Worm (Caenorhabditis elegans) whole organism, late embryonic: ENCODE results near the gene abu-4.

Source experiments
- elt-4 ChIP-seq: sonication (generic microtip); optimal IDR thresholded peaks from 2 replicates; lab custom pipeline; 2016; ENCODE audit warnings: missing genetic modification characterization, missing compliant biosample characterization
- ets-4 ChIP-seq: sonication (generic microtip); optimal IDR thresholded peaks from 2 replicates; lab custom pipeline; 2016; ENCODE audit warnings: missing genetic modification characterization, missing compliant biosample characterization
- hlh-30 ChIP-seq: sonication (generic microtip); optimal IDR thresholded peaks from 2 replicates; lab custom pipeline; 2017; ENCODE audit warnings: antibody characterized with exemption, missing genetic modification characterization, missing compliant biosample characterization; ENCODE audit not compliant: insufficient read depth
- nfya-1 ChIP-seq: sonication (generic microtip); optimal IDR thresholded peaks from 2 replicates; lab custom pipeline; 2017; ENCODE audit warnings: missing genetic modification characterization, mild to moderate bottlenecking, missing compliant biosample characterization, antibody characterized with exemption, moderate library complexity
- nhr-232 ChIP-seq: sonication (generic microtip); optimal IDR thresholded peaks from 2 replicates; lab custom pipeline; 2016; ENCODE audit warnings: missing genetic modification characterization, missing compliant biosample characterization
- pros-1 ChIP-seq: fragments of 150-350 bp; optimal IDR thresholded peaks from 2 replicates; lab custom pipeline; 2014; ENCODE audit warnings: missing biosample characterization, missing genetic modification reagents, missing genetic modification characterization
- sox-4 ChIP-seq: sonication (generic microtip); optimal IDR thresholded peaks from 2 replicates; lab custom pipeline; 2017; ENCODE audit warnings: mild to moderate bottlenecking, missing genetic modification characterization, inconsistent platforms, missing compliant biosample characterization
- tbx-2 ChIP-seq: sonication (generic microtip); optimal IDR thresholded peaks from 2 replicates; lab custom pipeline; 2016; ENCODE audit warnings: missing genetic modification characterization, missing compliant biosample characterization

ce11 chrV:2324260-2324659 lies 49.6 kb downstream of the abu-4 start:
- TF ChIP-seq nhr-232: no peak
- no peak for TF ChIP-seq elt-4 (tag; lab: Kevin White, UChicago)
- no peak for TF ChIP-seq sox-4 (tag; lab: Kevin White, UChicago)
- TF ChIP-seq ets-4: no peak
- no peak for TF ChIP-seq pros-1
- TF ChIP-seq nfya-1 (tag; lab: Kevin White, UChicago): no peak
- no peak for TF ChIP-seq hlh-30 (tag; lab: Kevin White, UChicago)
- TF ChIP-seq tbx-2: no peak
